Fruit fly (Drosophila melanogaster): Measurements from ENCODE around the gene gcm2.
A peak's percentile ranks its signal among the peaks of the same experiment; 100 is the strongest.

Gene gcm2

DNA sequence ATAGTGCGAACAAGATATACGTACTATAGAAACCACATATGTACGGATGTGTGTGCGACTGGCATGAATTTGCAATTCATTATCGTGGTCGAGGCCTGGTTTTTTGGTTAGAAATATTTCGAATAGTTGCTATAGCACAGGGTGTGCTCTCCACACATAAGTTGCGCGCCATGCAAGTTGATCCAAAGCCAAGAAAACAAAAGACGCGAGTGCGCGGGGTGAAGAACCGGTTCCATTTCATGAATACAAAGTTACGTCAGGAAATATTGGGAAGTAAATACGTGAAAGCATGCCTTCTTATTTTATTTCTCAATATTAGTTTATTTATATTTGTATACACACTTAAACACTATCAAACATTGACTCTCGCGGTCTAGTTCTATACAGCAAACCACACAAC is 5.6 kb downstream of the gcm2 start (continued):
- TF ChIP-seq Med (GFP tag): peak; percentile 86
- TF ChIP-seq CG33557 (GFP tag; optimal IDR thresholded peaks at IDR 0.05): no peak
- TF ChIP-seq eyg (GFP tag; optimal IDR thresholded peaks at IDR 0.05): no peak
- TF ChIP-seq eve (GFP tag; optimal IDR thresholded peaks at IDR 0.05): no peak
- TF ChIP-seq kah (GFP tag; optimal IDR thresholded peaks at IDR 0.05): peak; percentile 3
- TF ChIP-seq odd (GFP tag; optimal IDR thresholded peaks at IDR 0.05): no peak
- TF ChIP-seq MBD-R2 (GFP tag; IDR thresholded peaks at IDR 0.05): no peak; the same call in 1 of the 2 replicates
- TF ChIP-seq NC2α (GFP tag; optimal IDR thresholded peaks at IDR 0.05): no peak
- peak; percentile 7; the same call in 1 of the 2 replicates for TF ChIP-seq CG11696 (GFP tag; IDR thresholded peaks at IDR 0.05)
- TF ChIP-seq NfI (GFP tag; optimal IDR thresholded peaks at IDR 0.05): peak; percentile 49
- no peak for TF ChIP-seq CG31365 (tag; optimal IDR thresholded peaks at IDR 0.05)
- peak; percentile 3 for TF ChIP-seq CG13296 (GFP tag; optimal IDR thresholded peaks at IDR 0.05)
- TF ChIP-seq Blimp-1 (GFP tag; optimal IDR thresholded peaks at IDR 0.05): peak; percentile 45
- no peak for TF ChIP-seq schlank (tag; optimal IDR thresholded peaks at IDR 0.05)
- TF ChIP-seq Camta (GFP tag; optimal IDR thresholded peaks at IDR 0.05): no peak
- TF ChIP-seq Dll (GFP tag; IDR thresholded peaks at IDR 0.05; ENCODE audit: partially characterized antibody): no peak
- TF ChIP-seq YL-1 (GFP tag; optimal IDR thresholded peaks at IDR 0.05): no peak
- no peak for TF ChIP-seq CG32772 (GFP tag; IDR thresholded peaks at IDR 0.05)
- peak; percentile 56 for TF ChIP-seq CG12769 (tag; optimal IDR thresholded peaks at IDR 0.05)
- no peak for TF ChIP-seq CG8281 (tag; optimal IDR thresholded peaks at IDR 0.05)
- no peak for TF ChIP-seq CG13775 (GFP tag; optimal IDR thresholded peaks at IDR 0.05)
- no peak for TF ChIP-seq CG10654 (GFP tag; optimal IDR thresholded peaks at IDR 0.05)
- TF ChIP-seq CG10274 (GFP tag; optimal IDR thresholded peaks at IDR 0.05): no peak
- no peak for TF ChIP-seq CG9437 (GFP tag; optimal IDR thresholded peaks at IDR 0.05)
- TF ChIP-seq CG12104 (GFP tag; optimal IDR thresholded peaks at IDR 0.05): no peak
- no peak for TF ChIP-seq CG13424 (tag; optimal IDR thresholded peaks at IDR 0.05)
- peak; percentile 8 for TF ChIP-seq Meics (GFP tag; optimal IDR thresholded peaks at IDR 0.05)
- TF ChIP-seq CG14050 (GFP tag; IDR thresholded peaks at IDR 0.05): no peak
- no peak for TF ChIP-seq ssp (GFP tag; IDR thresholded peaks at IDR 0.05)
- TF ChIP-seq CG6272 (GFP tag; IDR thresholded peaks at IDR 0.05): no peak
- TF ChIP-seq Fer3 (tag; optimal IDR thresholded peaks at IDR 0.05): peak; percentile 39
- TF ChIP-seq CG10431 (GFP tag; optimal IDR thresholded peaks at IDR 0.05): no peak
- no peak for TF ChIP-seq prd (optimal IDR thresholded peaks at IDR 0.05)
- TF ChIP-seq prd (GFP tag; IDR thresholded peaks at IDR 0.05): no peak
- TF ChIP-seq CG31224 (GFP tag; IDR thresholded peaks at IDR 0.05): no peak
- TF ChIP-seq CG2116 (GFP tag; optimal IDR thresholded peaks at IDR 0.05): no peak
- TF ChIP-seq CG3163 (GFP tag; optimal IDR thresholded peaks at IDR 0.05): no peak
- TF ChIP-seq gro (GFP tag; optimal IDR thresholded peaks at IDR 0.05): no peak
- TF ChIP-seq CG34422 (GFP tag; IDR thresholded peaks at IDR 0.05): no peak
- TF ChIP-seq slou (GFP tag; optimal IDR thresholded peaks at IDR 0.05): no peak
- TF ChIP-seq CG11398 (GFP tag; optimal IDR thresholded peaks at IDR 0.05): no peak
- TF ChIP-seq Mes4 (GFP tag; optimal IDR thresholded peaks at IDR 0.05): no peak
- peak; percentile 18 for TF ChIP-seq Myb (GFP tag; optimal IDR thresholded peaks at IDR 0.05)
- peak; percentile 12; the same call in 1 of the 2 replicates for TF ChIP-seq CG32532 (GFP tag; IDR thresholded peaks at IDR 0.05)
- TF ChIP-seq Trl (optimal IDR thresholded peaks at IDR 0.05): no peak
- TF ChIP-seq Trl (GFP tag; optimal IDR thresholded peaks at IDR 0.05): no peak
- TF ChIP-seq Nf-YB (GFP tag; optimal IDR thresholded peaks at IDR 0.05): no peak
- TF ChIP-seq gem (tag; optimal IDR thresholded peaks at IDR 0.05): peak; percentile 65
- TF ChIP-seq C15 (GFP tag; IDR thresholded peaks at IDR 0.05): no peak
- TF ChIP-seq CG11456 (GFP tag; IDR thresholded peaks at IDR 0.05): 0 out of 3 replicates have a peak, but pooled peaks have one; percentile 6
- no peak for TF ChIP-seq CG6765 (GFP tag; optimal IDR thresholded peaks at IDR 0.05)
- TF ChIP-seq Side (GFP tag; optimal IDR thresholded peaks at IDR 0.05): no peak
- TF ChIP-seq tio (GFP tag; optimal IDR thresholded peaks at IDR 0.05): no peak

Measured in whole organism, embryonic.